Worm (Caenorhabditis elegans): ENCODE results near the gene Y39H10B.3.

- TF ChIP-seq ets-7 (tag; optimal IDR thresholded peaks at IDR 0.05) (no peak), aly-1 (tag; optimal IDR thresholded peaks at IDR 0.05) (no peak), F13C5.2 (tag; optimal IDR thresholded peaks at IDR 0.05) (no peak), ama-1 (optimal IDR thresholded peaks at IDR 0.05) (no peak)
These were observed 42.4 kb downstream of the Y39H10B.3 start for ce11 chrV:3712955-3713354.
